Worm (Caenorhabditis elegans) whole organism, L3 larva: ENCODE results near the gene F56B3.6.

Experiments used
- R02D3.7 ChIP-seq: fragments of 150-350 bp; optimal IDR thresholded peaks from 2 replicates; lab custom pipeline; 2014; ENCODE audit warnings: missing biosample characterization, missing genetic modification characterization
- ZK546.5 ChIP-seq: sonication (generic microtip); optimal IDR thresholded peaks from 2 replicates; lab custom pipeline; 2017; ENCODE audit warnings: missing biosample characterization, missing genetic modification characterization
- aly-2 ChIP-seq: fragments of 150-350 bp; optimal IDR thresholded peaks from 2 replicates; lab custom pipeline; 2014; ENCODE audit warnings: missing biosample characterization, missing genetic modification characterization
- ama-1 ChIP-seq: fragments of 150-350 bp; optimal IDR thresholded peaks from 2 replicates; lab custom pipeline; 2018
- ceh-16 ChIP-seq: sonication (generic microtip); optimal IDR thresholded peaks from 2 replicates; lab custom pipeline; 2017; ENCODE audit warnings: missing biosample characterization, missing genetic modification characterization
- ceh-28 ChIP-seq: fragments of 150-350 bp; optimal IDR thresholded peaks from 2 replicates; lab custom pipeline; 2014; ENCODE audit warnings: missing biosample characterization, missing genetic modification reagents, missing genetic modification characterization
- ceh-82 ChIP-seq: fragments of 150-350 bp; optimal IDR thresholded peaks from 2 replicates; lab custom pipeline; 2014; ENCODE audit warnings: missing biosample characterization, missing genetic modification characterization
- ceh-9 ChIP-seq: sonication (generic microtip); optimal IDR thresholded peaks from 2 replicates; lab custom pipeline; 2018; ENCODE audit warnings: missing biosample characterization, missing genetic modification characterization
- daf-12 ChIP-seq: fragments of 150-350 bp; optimal IDR thresholded peaks from 2 replicates; lab custom pipeline; 2014; ENCODE audit warnings: missing biosample characterization, missing genetic modification reagents, missing genetic modification characterization
- egl-27 ChIP-seq: sonication (generic microtip); optimal IDR thresholded peaks from 4 replicates; lab custom pipeline; 2017; ENCODE audit warnings: missing biosample characterization, missing genetic modification reagents, missing genetic modification characterization
- elt-1 ChIP-seq: fragments of 150-350 bp; optimal IDR thresholded peaks from 2 replicates; lab custom pipeline; 2014; ENCODE audit warnings: missing biosample characterization, missing genetic modification characterization
- elt-2 ChIP-seq: sonication (generic microtip); optimal IDR thresholded peaks from 2 replicates; lab custom pipeline; 2016; ENCODE audit warnings: missing genetic modification reagents, mild to moderate bottlenecking, missing genetic modification characterization, missing compliant biosample characterization
- eor-1 ChIP-seq, 2 experiments: fragments of 150-350 bp; optimal IDR thresholded peaks; 2 replicates each; lab custom pipeline; 2014 to 2018; ENCODE audit warnings: missing biosample characterization in 2 of 2, missing genetic modification characterization in 2 of 2
- fkh-10 ChIP-seq: sonication (generic microtip); optimal IDR thresholded peaks from 2 replicates; lab custom pipeline; 2017; ENCODE audit warnings: missing biosample characterization, missing genetic modification reagents, missing genetic modification characterization
- fkh-2 ChIP-seq: fragments of 150-350 bp; optimal IDR thresholded peaks from 2 replicates; lab custom pipeline; 2014; ENCODE audit warnings: missing biosample characterization, missing genetic modification reagents, missing genetic modification characterization
- fos-1 ChIP-seq: fragments of 150-350 bp; optimal IDR thresholded peaks from 2 replicates; lab custom pipeline; 2014; ENCODE audit warnings: missing biosample characterization, missing genetic modification characterization
- hmg-11 ChIP-seq: sonication (generic microtip); optimal IDR thresholded peaks from 2 replicates; lab custom pipeline; 2016; ENCODE audit warnings: missing genetic modification characterization, missing compliant biosample characterization
- jun-1 ChIP-seq: fragments of 150-350 bp; optimal IDR thresholded peaks from 2 replicates; lab custom pipeline; 2014; ENCODE audit warnings: missing biosample characterization, missing genetic modification reagents, missing genetic modification characterization
- lin-15B ChIP-seq: fragments of 150-350 bp; optimal IDR thresholded peaks from 2 replicates; lab custom pipeline; 2014; ENCODE audit warnings: missing biosample characterization, missing genetic modification characterization
- lin-39 ChIP-seq: fragments of 150-350 bp; optimal IDR thresholded peaks from 2 replicates; lab custom pipeline; 2018; ENCODE audit warnings: missing biosample characterization, missing genetic modification reagents, missing genetic modification characterization
- lsy-12 ChIP-seq: sonication (generic microtip); optimal IDR thresholded peaks from 2 replicates; lab custom pipeline; 2016; ENCODE audit warnings: mild to moderate bottlenecking, missing genetic modification characterization, missing compliant biosample characterization
- mml-1 ChIP-seq: fragments of 150-350 bp; sonication (generic microtip); optimal IDR thresholded peaks from 3 replicates; lab custom pipeline; 2014; ENCODE audit warnings: missing biosample characterization, missing genetic modification characterization
- nfya-1 ChIP-seq: sonication (generic microtip); optimal IDR thresholded peaks from 2 replicates; lab custom pipeline; 2017; ENCODE audit warnings: missing genetic modification characterization, mild to moderate bottlenecking, missing compliant biosample characterization, antibody characterized with exemption, moderate library complexity; ENCODE audit not compliant: insufficient read depth
- nhr-11 ChIP-seq: fragments of 150-350 bp; optimal IDR thresholded peaks from 2 replicates; lab custom pipeline; 2014; ENCODE audit warnings: missing biosample characterization, missing genetic modification characterization
- nhr-12 ChIP-seq: fragments of 150-350 bp; optimal IDR thresholded peaks from 2 replicates; lab custom pipeline; 2014; ENCODE audit warnings: missing biosample characterization, missing genetic modification characterization
- nhr-23 ChIP-seq: fragments of 150-350 bp; optimal IDR thresholded peaks from 2 replicates; lab custom pipeline; 2014; ENCODE audit warnings: missing biosample characterization, missing genetic modification reagents, missing genetic modification characterization
- nhr-237 ChIP-seq: fragments of 150-350 bp; optimal IDR thresholded peaks from 2 replicates; lab custom pipeline; 2014; ENCODE audit warnings: missing biosample characterization, missing genetic modification characterization
- nhr-28 ChIP-seq: fragments of 150-350 bp; optimal IDR thresholded peaks from 2 replicates; lab custom pipeline; 2014; ENCODE audit warnings: missing biosample characterization, missing genetic modification characterization
- nhr-43 ChIP-seq: sonication (generic microtip); optimal IDR thresholded peaks from 2 replicates; lab custom pipeline; 2016; ENCODE audit warnings: mild to moderate bottlenecking, missing genetic modification characterization, missing compliant biosample characterization; ENCODE audit not compliant: poor library complexity, severe bottlenecking
- nhr-67 ChIP-seq: fragments of 150-350 bp; optimal IDR thresholded peaks from 2 replicates; lab custom pipeline; 2014; ENCODE audit warnings: missing biosample characterization, missing genetic modification characterization
- nhr-76 ChIP-seq: fragments of 150-350 bp; sonication (generic microtip); optimal IDR thresholded peaks from 5 replicates; lab custom pipeline; 2014; ENCODE audit warnings: missing biosample characterization, missing genetic modification characterization
- pha-4 ChIP-seq: fragments of 150-350 bp; optimal IDR thresholded peaks from 2 replicates; lab custom pipeline; 2014; ENCODE audit warnings: missing biosample characterization, missing genetic modification reagents, missing genetic modification characterization
- pqm-1 ChIP-seq: fragments of 150-350 bp; optimal IDR thresholded peaks from 2 replicates; lab custom pipeline; 2017; ENCODE audit warnings: missing biosample characterization, missing genetic modification characterization, inconsistent platforms
- sea-2 ChIP-seq: fragments of 150-350 bp; sonication (generic microtip); optimal IDR thresholded peaks from 4 replicates; lab custom pipeline; 2014; ENCODE audit warnings: missing biosample characterization, missing genetic modification reagents, missing genetic modification characterization
- skn-1 ChIP-seq: fragments of 150-350 bp; optimal IDR thresholded peaks from 2 replicates; lab custom pipeline; 2014; ENCODE audit warnings: missing biosample characterization, missing genetic modification characterization
- snpc-4 ChIP-seq: fragments of 150-350 bp; optimal IDR thresholded peaks from 2 replicates; lab custom pipeline; 2014; ENCODE audit warnings: missing biosample characterization, missing genetic modification characterization
- tbx-2 ChIP-seq: sonication (generic microtip); optimal IDR thresholded peaks from 2 replicates; lab custom pipeline; 2016; ENCODE audit warnings: mild to moderate bottlenecking, missing genetic modification characterization, missing compliant biosample characterization
- unc-39 ChIP-seq: sonication (generic microtip); optimal IDR thresholded peaks from 4 replicates; lab custom pipeline; 2017; ENCODE audit warnings: missing biosample characterization, missing genetic modification characterization
- unc-62 ChIP-seq: fragments of 150-350 bp; sonication (generic microtip); optimal IDR thresholded peaks from 4 replicates; lab custom pipeline; 2014; ENCODE audit warnings: missing biosample characterization, missing genetic modification reagents, missing genetic modification characterization
- zag-1 ChIP-seq: fragments of 150-350 bp; optimal IDR thresholded peaks from 2 replicates; lab custom pipeline; 2014; ENCODE audit warnings: missing biosample characterization, missing genetic modification characterization
- ztf-11 ChIP-seq: fragments of 150-350 bp; optimal IDR thresholded peaks from 2 replicates; lab custom pipeline; 2014; ENCODE audit warnings: missing biosample characterization, missing genetic modification characterization
- ztf-4 ChIP-seq: fragments of 150-350 bp; optimal IDR thresholded peaks from 2 replicates; lab custom pipeline; 2014; ENCODE audit warnings: missing biosample characterization, missing genetic modification characterization

The F56B3.6 gene

DNA sequence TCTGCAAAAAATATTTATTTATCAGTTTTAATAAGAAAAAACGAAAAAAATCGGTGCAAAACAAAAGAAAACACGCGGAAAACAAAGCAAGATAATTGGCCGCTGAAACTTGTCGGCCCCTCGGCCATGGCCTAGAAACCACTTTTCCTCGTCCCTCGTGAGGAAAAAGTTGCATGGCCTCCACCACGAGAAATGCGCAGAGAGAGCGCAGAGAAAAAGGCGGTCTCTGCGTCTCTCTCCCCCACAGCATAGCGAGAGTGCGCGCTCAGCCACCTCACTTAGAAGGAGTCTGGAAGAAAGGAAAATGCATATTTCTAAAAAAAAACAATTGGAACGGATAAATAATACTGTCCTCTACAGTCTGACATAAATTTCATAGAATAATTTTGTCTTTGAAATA, 25.5 kb downstream of the F56B3.6 start:
- TF ChIP-seq lin-15B (tag; lab: Kevin White, UChicago) = peak; percentile 43

DNA sequence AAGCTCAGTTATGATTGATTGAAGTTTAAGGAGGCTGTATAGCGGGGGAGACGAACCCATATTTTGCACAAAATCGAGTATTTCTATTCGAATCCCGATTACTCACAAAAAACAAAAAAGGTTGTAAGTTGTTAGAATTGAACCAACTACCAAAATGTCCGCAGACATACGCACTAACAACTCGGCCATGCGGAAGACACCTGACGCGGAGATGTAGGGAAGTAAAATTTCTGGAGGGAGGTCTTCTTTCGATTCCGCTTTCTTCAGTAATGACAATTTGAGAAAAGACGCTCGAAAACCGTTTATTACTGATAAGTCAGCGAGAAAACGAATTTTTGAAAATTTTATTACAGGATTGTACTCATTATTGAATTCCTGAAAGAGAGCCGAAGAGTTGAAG, 30.0 kb downstream of the F56B3.6 start:
- no peak for TF ChIP-seq nhr-12
- no peak for TF ChIP-seq nhr-11

DNA sequence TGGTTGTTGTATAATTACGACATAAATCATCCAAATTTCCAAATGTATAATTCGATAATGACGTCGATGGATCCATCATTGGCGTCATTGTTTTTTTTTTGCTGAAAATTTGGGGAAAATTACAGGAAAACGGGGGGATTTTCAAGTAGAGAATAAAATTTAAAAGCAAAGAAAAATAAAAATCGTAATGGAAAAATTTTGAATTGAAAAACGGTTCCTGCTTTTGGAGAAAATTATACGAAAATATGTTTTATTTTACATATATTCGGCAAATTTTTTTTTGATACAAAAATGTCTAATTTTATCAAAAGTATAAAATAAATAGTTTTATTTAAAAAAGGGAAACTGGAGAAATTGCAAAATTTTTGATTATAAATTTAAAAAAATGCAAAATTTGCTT, 37.0 kb downstream of the F56B3.6 start, which contains the start of gene zipt-15:
Gene zipt-15 (minus strand): TSS at position 101 of the 400 bp plus-strand sequence.
- TF ChIP-seq ztf-4 (tag; lab: Kevin White, UChicago) (no peak), mml-1 (tag; lab: Kevin White, UChicago) (no peak), lin-15B (tag; lab: Kevin White, UChicago) (no peak), R02D3.7 (tag; lab: Kevin White, UChicago) (no peak), ceh-28 (tag; lab: Kevin White, UChicago) (no peak), tbx-2 (tag; lab: Kevin White, UChicago) (no peak), lsy-12 (tag; lab: Kevin White, UChicago) (no peak), fos-1 (tag; lab: Kevin White, UChicago) (no peak)

DNA sequence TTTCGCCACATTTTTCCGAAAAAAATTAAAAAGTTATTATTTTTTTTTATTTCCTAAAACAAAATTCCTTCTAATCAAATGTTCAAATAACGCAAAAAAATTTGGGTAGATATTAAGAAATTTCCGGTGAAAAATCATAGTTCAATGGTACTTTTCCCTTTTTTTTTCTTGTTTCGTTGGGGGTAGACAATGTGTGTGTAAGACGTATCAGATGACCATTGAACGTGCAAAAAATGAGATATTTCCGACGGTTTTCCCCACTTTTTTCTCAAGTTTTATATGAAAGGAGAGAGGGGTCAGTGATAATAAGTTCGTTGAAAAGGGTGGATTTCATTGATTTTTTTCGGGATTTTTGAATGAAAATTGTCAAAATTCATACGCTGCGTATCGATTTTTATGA, 38.3 kb downstream of the F56B3.6 start:
- TF ChIP-seq unc-62 (GFP tag; lab: Kevin White, UChicago) (no peak), elt-1 (tag; lab: Kevin White, UChicago) (no peak), skn-1 (no peak), nfya-1 (no peak), daf-12 (tag; lab: Kevin White, UChicago) (no peak), nhr-23 (tag; lab: Kevin White, UChicago) (no peak), lsy-12 (tag; lab: Kevin White, UChicago) (no peak), ztf-11 (tag; lab: Kevin White, UChicago) (no peak), jun-1 (tag; lab: Kevin White, UChicago) (no peak), ztf-4 (tag; lab: Kevin White, UChicago) (no peak), R02D3.7 (tag; lab: Kevin White, UChicago) (no peak), ceh-9 (tag; lab: Kevin White, UChicago) (no peak), aly-2 (tag; lab: Kevin White, UChicago) (no peak), ceh-28 (tag; lab: Kevin White, UChicago) (no peak), sea-2 (no peak), fos-1 (tag; lab: Kevin White, UChicago) (no peak), unc-39 (tag; lab: Kevin White, UChicago) (no peak)

ce11 chrIV:828427-828826, 40.6 kb downstream of the F56B3.6 start:
- TF ChIP-seq ceh-16 (tag; lab: Kevin White, UChicago) (no peak), zag-1 (no peak), hmg-11 (tag; lab: Kevin White, UChicago) (peak; percentile 85), ztf-4 (tag; lab: Kevin White, UChicago) (no peak), pha-4 (peak; percentile 81), ceh-9 (tag; lab: Kevin White, UChicago) (no peak), jun-1 (tag; lab: Kevin White, UChicago) (no peak), elt-1 (tag; lab: Kevin White, UChicago) (peak; percentile 68), ceh-28 (tag; lab: Kevin White, UChicago) (peak; percentile 51), elt-2 (tag; lab: Kevin White, UChicago) (no peak), nhr-237 (no peak), snpc-4 (tag; lab: Kevin White, UChicago) (peak; percentile 63), nhr-67 (tag; lab: Kevin White, UChicago) (no peak), nhr-23 (tag; lab: Kevin White, UChicago) (peak; percentile 49), R02D3.7 (tag; lab: Kevin White, UChicago) (peak; percentile 28), nhr-43 (tag; lab: Kevin White, UChicago) (no peak), nhr-28 (no peak), nhr-76 (no peak), ama-1 (lab: Kevin White, UChicago) (no peak), ztf-11 (tag; lab: Kevin White, UChicago) (no peak), egl-27 (tag; lab: Kevin White, UChicago) (no peak), eor-1 (tag; optimal IDR thresholded peaks at IDR 0.05; lab: Kevin White, UChicago) (peak in 1 of 2 experiments; percentile 54), ZK546.5 (no peak), lin-15B (tag; lab: Kevin White, UChicago) (peak; percentile 95), nhr-12 (no peak), aly-2 (tag; lab: Kevin White, UChicago) (no peak), lin-39 (tag; lab: Kevin White, UChicago) (peak; percentile 66), fkh-10 (GFP tag; lab: Kevin White, UChicago) (peak; percentile 10), nfya-1 (peak; percentile 88), skn-1 (no peak), pqm-1 (tag; lab: Kevin White, UChicago) (no peak), fkh-2 (tag; lab: Kevin White, UChicago) (no peak), daf-12 (tag; lab: Kevin White, UChicago) (no peak), nhr-11 (no peak), ceh-82 (tag; lab: Kevin White, UChicago) (no peak)
